Fruit fly (Drosophila melanogaster): ENCODE data around the gene CG31248.

Gene CG31248

dm6 chr3R:7154586-7155357 is 25.7 kb downstream of the CG31248 start, which contains the start of gene MAGE (continued):
- TF ChIP-seq fd3F (GFP tag; optimal IDR thresholded peaks at IDR 0.05): no peak
- no peak for TF ChIP-seq CG8478 (optimal IDR thresholded peaks at IDR 0.05)
- no peak for TF ChIP-seq CG4617 (GFP tag; optimal IDR thresholded peaks at IDR 0.05; ENCODE audit: borderline replicate concordance)
- no peak for TF ChIP-seq CG4730 (GFP tag; IDR thresholded peaks at IDR 0.05)
- no peak for TF ChIP-seq bigmax (GFP tag; optimal IDR thresholded peaks at IDR 0.05)
- no peak for TF ChIP-seq CG10274 (GFP tag; optimal IDR thresholded peaks at IDR 0.05)
- no peak for TF ChIP-seq psq (GFP tag; optimal IDR thresholded peaks at IDR 0.05)
- TF ChIP-seq H2.0 (GFP tag; IDR thresholded peaks at IDR 0.05): no peak
- peak; percentile 34 for TF ChIP-seq CG13287 (GFP tag; IDR thresholded peaks at IDR 0.05; ENCODE audit: partially characterized antibody)
- TF ChIP-seq gfzf (GFP tag; optimal IDR thresholded peaks at IDR 0.05): peak; percentile 53
- no peak for TF ChIP-seq crc (GFP tag; optimal IDR thresholded peaks at IDR 0.05)
- no peak for TF ChIP-seq CG2875 (GFP tag; optimal IDR thresholded peaks at IDR 0.05)
- peak; percentile 31 for TF ChIP-seq CG1603 (tag; optimal IDR thresholded peaks at IDR 0.05)
- TF ChIP-seq CG15696 (tag; optimal IDR thresholded peaks at IDR 0.05): no peak
- peak; percentile 11 to 88 for TF ChIP-seq crp (GFP tag; optimal IDR thresholded peaks at IDR 0.05)
- TF ChIP-seq chinmo (GFP tag; IDR thresholded peaks at IDR 0.05; ENCODE audit: partially characterized antibody): peak; percentile 75; the same call in 1 of the 4 replicates
- TF ChIP-seq CG7357 (GFP tag; IDR thresholded peaks at IDR 0.05): no peak

- TF ChIP-seq chinmo (GFP tag; IDR thresholded peaks at IDR 0.05; ENCODE audit: partially characterized antibody) (peak; percentile 69; the same call in 2 of the 4 replicates), usp (GFP tag; optimal IDR thresholded peaks at IDR 0.05) (no peak), CG13894 (tag; optimal IDR thresholded peaks at IDR 0.05) (peak; percentile 33), CG12769 (tag; optimal IDR thresholded peaks at IDR 0.05) (peak; percentile 43), sd (tag; optimal IDR thresholded peaks at IDR 0.05) (peak; percentile 67), btn (GFP tag; optimal IDR thresholded peaks at IDR 0.05) (no peak), CG9932 (GFP tag; IDR thresholded peaks at IDR 0.05) (peak; percentile 32), Med (GFP tag) (peak; percentile 30)
Measured at dm6 chr3R:7157102-7157501, 28.0 kb downstream of the CG31248 start.

dm6 chr3R:7159615-7160014 is 30.5 kb downstream of the CG31248 start:
- TF ChIP-seq CG9876 (GFP tag; optimal IDR thresholded peaks at IDR 0.05) (no peak), CG17802 (tag; optimal IDR thresholded peaks at IDR 0.05) (no peak), Med (GFP tag) (peak; percentile 44), kni (GFP tag; optimal IDR thresholded peaks at IDR 0.05) (peak; percentile 19), D19B (GFP tag; optimal IDR thresholded peaks at IDR 0.05) (no peak), hb (GFP tag; IDR thresholded peaks at IDR 0.05; ENCODE audit: partially characterized antibody) (no peak), Blimp-1 (GFP tag; optimal IDR thresholded peaks at IDR 0.05) (peak; percentile 96), CG17359 (tag; optimal IDR thresholded peaks at IDR 0.05) (no peak), NK7.1 (GFP tag; optimal IDR thresholded peaks at IDR 0.05) (no peak), Vsx1 (GFP tag; optimal IDR thresholded peaks at IDR 0.05) (no peak), btn (GFP tag; optimal IDR thresholded peaks at IDR 0.05) (no peak), sima (GFP tag; optimal IDR thresholded peaks at IDR 0.05) (no peak), Ets65A (GFP tag) (peak; percentile 32), zf30C (GFP tag; optimal IDR thresholded peaks at IDR 0.05) (peak; percentile 13), CHES-1-like (GFP tag; optimal IDR thresholded peaks at IDR 0.05) (no peak), CG15073 (GFP tag; optimal IDR thresholded peaks at IDR 0.05) (no peak)

Data from whole organism, embryonic.